Fruit fly (Drosophila melanogaster): ENCODE data around the gene eEF1alpha2.

The eEF1alpha2 gene

dm6 chr3R:31697606-31698005 is 40.7 kb upstream of the eEF1alpha2 start:
- TF ChIP-seq CG8159 (tag; optimal IDR thresholded peaks at IDR 0.05) (no peak), CG17806 (tag; optimal IDR thresholded peaks at IDR 0.05) (no peak)

dm6 chr3R:31698143-31698776 is 40.0 kb upstream of the eEF1alpha2 start:
- TF ChIP-seq CG15710 (tag; optimal IDR thresholded peaks at IDR 0.05) (peak; percentile 90), CG13204 (GFP tag; optimal IDR thresholded peaks at IDR 0.05) (peak; percentile 65), Pif1A (GFP tag; optimal IDR thresholded peaks at IDR 0.05) (peak; percentile 85), Pif1B (GFP tag; optimal IDR thresholded peaks at IDR 0.05) (peak; percentile 81), CG14655 (GFP tag; optimal IDR thresholded peaks at IDR 0.05) (peak; percentile 78), CG4496 (GFP tag; IDR thresholded peaks at IDR 0.05) (peak; percentile 52; the same call in 1 of the 3 replicates), CG10348 (GFP tag; IDR thresholded peaks at IDR 0.05) (no peak), CG9948 (tag; optimal IDR thresholded peaks at IDR 0.05) (peak; percentile 91), CG12605 (GFP tag; IDR thresholded peaks at IDR 0.05) (peak; percentile 65), Ets98B (GFP tag; IDR thresholded peaks at IDR 0.05) (0 out of 2 replicates have a peak, but pooled peaks have one; percentile 20), rn (GFP tag; IDR thresholded peaks at IDR 0.05) (no peak), EcR (GFP tag; optimal IDR thresholded peaks at IDR 0.05) (peak; percentile 29), Snoo (tag; optimal IDR thresholded peaks at IDR 0.05) (peak; percentile 91), CG8301 (tag; optimal IDR thresholded peaks at IDR 0.05) (peak; percentile 50), CG32121 (GFP tag; IDR thresholded peaks at IDR 0.05) (no peak), fd96Ca (GFP tag; IDR thresholded peaks at IDR 0.05) (peak; percentile 68; the same call in 2 of the 3 replicates), gl (tag; optimal IDR thresholded peaks at IDR 0.05) (peak; percentile 89), D1 (tag; optimal IDR thresholded peaks at IDR 0.05) (peak; percentile 80), CG17806 (tag; optimal IDR thresholded peaks at IDR 0.05) (peak; percentile 94), CG8159 (tag; optimal IDR thresholded peaks at IDR 0.05) (peak; percentile 95), CG34367 (tag; optimal IDR thresholded peaks at IDR 0.05) (peak; percentile 90)

- peak; percentile 14 for TF ChIP-seq gl (tag; optimal IDR thresholded peaks at IDR 0.05)
- TF ChIP-seq CG14655 (GFP tag; optimal IDR thresholded peaks at IDR 0.05): peak; percentile 93
- TF ChIP-seq CG12605 (GFP tag; IDR thresholded peaks at IDR 0.05): peak; percentile 78
- peak; percentile 66 for TF ChIP-seq CG34367 (tag; optimal IDR thresholded peaks at IDR 0.05)
- TF ChIP-seq fd96Ca (GFP tag; IDR thresholded peaks at IDR 0.05): peak; percentile 72
- TF ChIP-seq CG4496 (GFP tag; IDR thresholded peaks at IDR 0.05): peak; percentile 84
- 0 out of 2 replicates have a peak, but pooled peaks have one; percentile 43 for TF ChIP-seq CG32121 (GFP tag; IDR thresholded peaks at IDR 0.05)
- TF ChIP-seq CG8159 (tag; optimal IDR thresholded peaks at IDR 0.05): peak; percentile 60
- no peak for TF ChIP-seq D1 (tag; optimal IDR thresholded peaks at IDR 0.05)
- peak; percentile 73 for TF ChIP-seq Pif1B (GFP tag; optimal IDR thresholded peaks at IDR 0.05)
- peak; percentile 64 for TF ChIP-seq CG15710 (tag; optimal IDR thresholded peaks at IDR 0.05)
- TF ChIP-seq CG9948 (tag; optimal IDR thresholded peaks at IDR 0.05): peak; percentile 81
- TF ChIP-seq CG8301 (tag; optimal IDR thresholded peaks at IDR 0.05): peak; percentile 91
- TF ChIP-seq Snoo (tag; optimal IDR thresholded peaks at IDR 0.05): no peak
- peak; percentile 8 for TF ChIP-seq CG13204 (GFP tag; optimal IDR thresholded peaks at IDR 0.05)
- peak; percentile 71 for TF ChIP-seq CG17806 (tag; optimal IDR thresholded peaks at IDR 0.05)
- peak; percentile 92 for TF ChIP-seq EcR (GFP tag; optimal IDR thresholded peaks at IDR 0.05)
- TF ChIP-seq Pif1A (GFP tag; optimal IDR thresholded peaks at IDR 0.05): peak; percentile 72
- 0 out of 2 replicates have a peak, but pooled peaks have one; percentile 32 for TF ChIP-seq rn (GFP tag; IDR thresholded peaks at IDR 0.05)
- no peak for TF ChIP-seq CG10348 (GFP tag; IDR thresholded peaks at IDR 0.05)
- TF ChIP-seq Ets98B (GFP tag; IDR thresholded peaks at IDR 0.05): peak; percentile 76
These were observed 38.1 kb upstream of the eEF1alpha2 start for dm6 chr3R:31700212-31700611.

dm6 chr3R:31701934-31702333 is 36.3 kb upstream of the eEF1alpha2 start:
- TF ChIP-seq EcR (GFP tag; optimal IDR thresholded peaks at IDR 0.05) (peak; percentile 54), CG4496 (GFP tag; IDR thresholded peaks at IDR 0.05) (peak; percentile 77; the same call in 2 of the 3 replicates), CG15710 (tag; optimal IDR thresholded peaks at IDR 0.05) (no peak), CG13204 (GFP tag; optimal IDR thresholded peaks at IDR 0.05) (no peak), gl (tag; optimal IDR thresholded peaks at IDR 0.05) (peak; percentile 29)

dm6 chr3R:31703370-31703769 is 34.9 kb upstream of the eEF1alpha2 start:
- TF ChIP-seq EcR (GFP tag; optimal IDR thresholded peaks at IDR 0.05) (peak; percentile 92), CG17806 (tag; optimal IDR thresholded peaks at IDR 0.05) (peak; percentile 9), CG8159 (tag; optimal IDR thresholded peaks at IDR 0.05) (peak; percentile 22), CG14655 (GFP tag; optimal IDR thresholded peaks at IDR 0.05) (peak; percentile 20), rn (GFP tag; IDR thresholded peaks at IDR 0.05) (no peak)

dm6 chr3R:31704524-31705215 is 33.6 kb upstream of the eEF1alpha2 start:
- TF ChIP-seq CG34367 (tag; optimal IDR thresholded peaks at IDR 0.05) (no peak), gl (tag; optimal IDR thresholded peaks at IDR 0.05) (no peak), CG10348 (GFP tag; IDR thresholded peaks at IDR 0.05) (no peak), CG14655 (GFP tag; optimal IDR thresholded peaks at IDR 0.05) (peak; percentile 26), CG17806 (tag; optimal IDR thresholded peaks at IDR 0.05) (peak; percentile 12), D1 (tag; optimal IDR thresholded peaks at IDR 0.05) (no peak), CG15710 (tag; optimal IDR thresholded peaks at IDR 0.05) (no peak), rn (GFP tag; IDR thresholded peaks at IDR 0.05) (no peak), Pif1A (GFP tag; optimal IDR thresholded peaks at IDR 0.05) (no peak), CG9948 (tag; optimal IDR thresholded peaks at IDR 0.05) (peak; percentile 8), Ets98B (GFP tag; IDR thresholded peaks at IDR 0.05) (no peak), CG8159 (tag; optimal IDR thresholded peaks at IDR 0.05) (peak; percentile 1), CG12605 (GFP tag; IDR thresholded peaks at IDR 0.05) (no peak), CG4496 (GFP tag; IDR thresholded peaks at IDR 0.05) (no peak), CG32121 (GFP tag; IDR thresholded peaks at IDR 0.05) (no peak), Snoo (tag; optimal IDR thresholded peaks at IDR 0.05) (no peak), Pif1B (GFP tag; optimal IDR thresholded peaks at IDR 0.05) (no peak), CG13204 (GFP tag; optimal IDR thresholded peaks at IDR 0.05) (no peak), CG8301 (tag; optimal IDR thresholded peaks at IDR 0.05) (no peak)

Data from whole organism, pupa.